Worm (Caenorhabditis elegans) whole organism, late embryonic: Measurements from ENCODE around the gene srv-7.

ENCODE experiments used
- C08G9.2 ChIP-seq: sonication (generic microtip); optimal IDR thresholded peaks from 2 replicates; lab custom pipeline; 2016; ENCODE audit warnings: mild to moderate bottlenecking, missing genetic modification characterization, moderate library complexity, missing compliant biosample characterization
- C38D4.7 ChIP-seq: fragments of 200-800 bp; sonication (Bioruptor generic); optimal IDR thresholded peaks from 2 replicates; lab custom pipeline; 2018; ENCODE audit warnings: mild to moderate bottlenecking, missing genetic modification characterization, moderate library complexity, missing compliant biosample characterization
- K02D7.2 ChIP-seq: sonication (generic microtip); optimal IDR thresholded peaks from 2 replicates; lab custom pipeline; 2017; ENCODE audit warnings: mild to moderate bottlenecking, missing genetic modification characterization, missing compliant biosample characterization
- T23F11.4 ChIP-seq: fragments of 200-800 bp; sonication (Bioruptor generic); optimal IDR thresholded peaks from 2 replicates; lab custom pipeline; 2018; ENCODE audit warnings: mild to moderate bottlenecking, missing genetic modification characterization, missing compliant biosample characterization
- Y22D7AL.16 ChIP-seq: sonication (generic microtip); optimal IDR thresholded peaks from 2 replicates; lab custom pipeline; 2016; ENCODE audit warnings: missing genetic modification characterization, missing compliant biosample characterization
- ceh-14 ChIP-seq: sonication (generic microtip); optimal IDR thresholded peaks from 2 replicates; lab custom pipeline; 2016; ENCODE audit warnings: missing genotype, missing genetic modification characterization, missing compliant biosample characterization
- ceh-18 ChIP-seq: sonication (generic microtip); optimal IDR thresholded peaks from 2 replicates; lab custom pipeline; 2016; ENCODE audit warnings: missing genetic modification characterization, missing compliant biosample characterization
- ceh-19 ChIP-seq: fragments of 200-800 bp; sonication (Bioruptor generic); optimal IDR thresholded peaks from 2 replicates; lab custom pipeline; 2018; ENCODE audit warnings: mild to moderate bottlenecking, missing genetic modification characterization, missing compliant biosample characterization
- ceh-2 ChIP-seq: sonication (generic microtip); optimal IDR thresholded peaks from 2 replicates; lab custom pipeline; 2016; ENCODE audit warnings: missing genotype, missing genetic modification characterization, missing compliant biosample characterization
- ceh-24 ChIP-seq: sonication (generic microtip); optimal IDR thresholded peaks from 2 replicates; lab custom pipeline; 2016; ENCODE audit warnings: mild to moderate bottlenecking, missing genetic modification characterization, missing compliant biosample characterization
- ceh-30 ChIP-seq: fragments of 150-350 bp; optimal IDR thresholded peaks from 2 replicates; lab custom pipeline; 2014; ENCODE audit warnings: missing biosample characterization, missing genetic modification characterization
- ceh-31 ChIP-seq: sonication (generic microtip); optimal IDR thresholded peaks from 2 replicates; lab custom pipeline; 2016; ENCODE audit warnings: missing genetic modification characterization, missing compliant biosample characterization
- ceh-34 ChIP-seq: sonication (generic microtip); optimal IDR thresholded peaks from 2 replicates; lab custom pipeline; 2016; ENCODE audit warnings: mild to moderate bottlenecking, missing genetic modification characterization, missing compliant biosample characterization
- ceh-48 ChIP-seq: sonication (generic microtip); optimal IDR thresholded peaks from 2 replicates; lab custom pipeline; 2016; ENCODE audit warnings: missing genetic modification characterization, inconsistent platforms, missing compliant biosample characterization
- ceh-9 ChIP-seq: sonication (generic microtip); optimal IDR thresholded peaks from 2 replicates; lab custom pipeline; 2016; ENCODE audit warnings: mild to moderate bottlenecking, missing genetic modification characterization, inconsistent platforms, missing compliant biosample characterization
- elt-2 ChIP-seq: sonication (generic microtip); optimal IDR thresholded peaks from 2 replicates; lab custom pipeline; 2016; ENCODE audit warnings: missing genetic modification reagents, missing genetic modification characterization, missing compliant biosample characterization
- ets-4 ChIP-seq: sonication (generic microtip); optimal IDR thresholded peaks from 2 replicates; lab custom pipeline; 2016; ENCODE audit warnings: missing genetic modification characterization, missing compliant biosample characterization
- eyg-1 ChIP-seq: sonication (generic microtip); optimal IDR thresholded peaks from 2 replicates; lab custom pipeline; 2016; ENCODE audit warnings: missing genotype, missing genetic modification characterization, missing compliant biosample characterization
- fax-1 ChIP-seq: sonication (generic microtip); optimal IDR thresholded peaks from 2 replicates; lab custom pipeline; 2016; ENCODE audit warnings: missing genotype, missing genetic modification characterization, missing compliant biosample characterization
- fkh-10 ChIP-seq: fragments of 150-350 bp; optimal IDR thresholded peaks from 2 replicates; lab custom pipeline; 2014; ENCODE audit warnings: missing biosample characterization, missing genetic modification reagents, missing genetic modification characterization
- hlh-13 ChIP-seq: fragments of 200-800 bp; sonication (Bioruptor generic); optimal IDR thresholded peaks from 2 replicates; lab custom pipeline; 2018; ENCODE audit warnings: mild to moderate bottlenecking, missing genetic modification characterization, missing compliant biosample characterization
- hlh-6 ChIP-seq: sonication (generic microtip); optimal IDR thresholded peaks from 2 replicates; lab custom pipeline; 2016; ENCODE audit warnings: missing genotype, missing genetic modification characterization, missing compliant biosample characterization
- hlh-8 ChIP-seq: sonication (generic microtip); optimal IDR thresholded peaks from 2 replicates; lab custom pipeline; 2016; ENCODE audit warnings: missing genotype, missing genetic modification characterization, missing compliant biosample characterization
- nhr-232 ChIP-seq: sonication (generic microtip); optimal IDR thresholded peaks from 2 replicates; lab custom pipeline; 2016; ENCODE audit warnings: missing genetic modification characterization, missing compliant biosample characterization
- npax-4 ChIP-seq: sonication (generic microtip); optimal IDR thresholded peaks from 2 replicates; lab custom pipeline; 2016; ENCODE audit warnings: missing genetic modification characterization, missing compliant biosample characterization
- pat-9 ChIP-seq: fragments of 200-800 bp; sonication (Bioruptor generic); optimal IDR thresholded peaks from 2 replicates; lab custom pipeline; 2018; ENCODE audit warnings: mild to moderate bottlenecking, missing genetic modification characterization, moderate library complexity, missing compliant biosample characterization
- pha-4 ChIP-seq: fragments of 150-350 bp; optimal IDR thresholded peaks from 2 replicates; lab custom pipeline; 2018; ENCODE audit warnings: missing biosample characterization, missing genetic modification reagents, missing genetic modification characterization
- pqm-1 ChIP-seq: sonication (generic microtip); optimal IDR thresholded peaks from 2 replicates; lab custom pipeline; 2016; ENCODE audit warnings: missing genetic modification characterization, missing compliant biosample characterization
- ref-2 ChIP-seq: sonication (generic microtip); optimal IDR thresholded peaks from 2 replicates; lab custom pipeline; 2016; ENCODE audit warnings: missing genetic modification characterization, missing compliant biosample characterization
- rnt-1 ChIP-seq: sonication (generic microtip); optimal IDR thresholded peaks from 2 replicates; lab custom pipeline; 2016; ENCODE audit warnings: missing genetic modification characterization, missing compliant biosample characterization
- sdc-2 ChIP-seq: sonication (generic microtip); optimal IDR thresholded peaks from 2 replicates; lab custom pipeline; 2016; ENCODE audit warnings: missing genotype, missing genetic modification characterization, missing compliant biosample characterization
- sox-4 ChIP-seq: sonication (generic microtip); optimal IDR thresholded peaks from 2 replicates; lab custom pipeline; 2017; ENCODE audit warnings: mild to moderate bottlenecking, missing genetic modification characterization, inconsistent platforms, missing compliant biosample characterization
- tbx-2 ChIP-seq: sonication (generic microtip); optimal IDR thresholded peaks from 2 replicates; lab custom pipeline; 2016; ENCODE audit warnings: missing genetic modification characterization, missing compliant biosample characterization
- tbx-7 ChIP-seq: sonication (generic microtip); optimal IDR thresholded peaks from 2 replicates; lab custom pipeline; 2016; ENCODE audit warnings: missing genotype, missing genetic modification characterization, missing compliant biosample characterization
- unc-42 ChIP-seq: sonication (generic microtip); optimal IDR thresholded peaks from 2 replicates; lab custom pipeline; 2016; ENCODE audit warnings: missing genotype, missing genetic modification characterization, missing compliant biosample characterization
- unc-55 ChIP-seq: sonication (generic microtip); optimal IDR thresholded peaks from 2 replicates; lab custom pipeline; 2017; ENCODE audit warnings: missing biosample characterization, missing genetic modification reagents, missing genetic modification characterization
- unc-86 ChIP-seq: sonication (generic microtip); optimal IDR thresholded peaks from 2 replicates; lab custom pipeline; 2016; ENCODE audit warnings: missing genetic modification characterization, missing compliant biosample characterization
- zip-5 ChIP-seq: sonication (generic microtip); optimal IDR thresholded peaks from 2 replicates; lab custom pipeline; 2016; ENCODE audit warnings: missing genetic modification characterization, missing compliant biosample characterization
- ztf-16 ChIP-seq: sonication (generic microtip); optimal IDR thresholded peaks from 2 replicates; lab custom pipeline; 2017; ENCODE audit warnings: missing genetic modification characterization, missing compliant biosample characterization

srv-7 gene

ce11 chrX:5647884-5648283, at the start of gene srv-7:
Gene srv-7 (minus strand): TSS chrX:5647984.
- TF ChIP-seq nhr-232 (tag; lab: Kevin White, UChicago) (no peak), ceh-30 (tag; lab: Kevin White, UChicago) (no peak), fax-1 (tag; lab: Kevin White, UChicago) (no peak), K02D7.2 (tag; lab: Kevin White, UChicago) (no peak)

- TF ChIP-seq unc-42 (tag; lab: Kevin White, UChicago) = no peak
- TF ChIP-seq ceh-31 (tag; lab: Kevin White, UChicago) = no peak
- no peak for TF ChIP-seq ets-4 (tag; lab: Kevin White, UChicago)
- no peak for TF ChIP-seq rnt-1
- TF ChIP-seq ceh-48 (tag; lab: Kevin White, UChicago) = no peak
- TF ChIP-seq unc-55 = no peak
- TF ChIP-seq eyg-1 (tag; lab: Kevin White, UChicago) = no peak
- no peak for TF ChIP-seq ref-2 (tag; lab: Kevin White, UChicago)
- no peak for TF ChIP-seq hlh-6 (tag; lab: Kevin White, UChicago)
- TF ChIP-seq Y22D7AL.16 (tag; lab: Kevin White, UChicago) = no peak
- no peak for TF ChIP-seq ceh-18 (tag; lab: Kevin White, UChicago)
- no peak for TF ChIP-seq fkh-10 (GFP tag; lab: Kevin White, UChicago)
- TF ChIP-seq unc-86 (tag; lab: Kevin White, UChicago) = no peak
- TF ChIP-seq ceh-9 (tag; lab: Kevin White, UChicago) = no peak
- no peak for TF ChIP-seq ceh-19
- no peak for TF ChIP-seq ztf-16 (tag; lab: Kevin White, UChicago)
- TF ChIP-seq pha-4 = no peak
- TF ChIP-seq C38D4.7 (GFP tag; lab: Kevin White, UChicago) = no peak
- no peak for TF ChIP-seq zip-5 (tag; lab: Kevin White, UChicago)
- no peak for TF ChIP-seq nhr-232 (tag; lab: Kevin White, UChicago)
Measured at ce11 chrX:5697208-5697607, 49.4 kb upstream of the srv-7 start, which contains the start of gene W01C8.5. Gene W01C8.5 (minus strand): TSS chrX:5697308.

ce11 chrX:5696197-5696596, 48.4 kb upstream of the srv-7 start:
- peak; percentile 4 for TF ChIP-seq tbx-2 (tag; lab: Kevin White, UChicago)
- TF ChIP-seq ceh-14 (tag; lab: Kevin White, UChicago) = no peak
- TF ChIP-seq elt-2 = peak; percentile 87

ce11 chrX:5695416-5695815, 47.6 kb upstream of the srv-7 start:
- TF ChIP-seq ceh-24 (tag; lab: Kevin White, UChicago) (no peak), ztf-16 (tag; lab: Kevin White, UChicago) (no peak), ceh-14 (tag; lab: Kevin White, UChicago) (no peak), ref-2 (tag; lab: Kevin White, UChicago) (no peak), elt-2 (peak; percentile 7)

- TF ChIP-seq pat-9 (tag; lab: Kevin White, UChicago) (no peak), ets-4 (tag; lab: Kevin White, UChicago) (no peak), hlh-8 (tag; lab: Kevin White, UChicago) (no peak), tbx-2 (tag; lab: Kevin White, UChicago) (no peak)
Measured at ce11 chrX:5692099-5692498, 44.3 kb upstream of the srv-7 start, which contains the start of gene W01C8.1. Gene W01C8.1 (plus strand): TSS chrX:5692399.

- TF ChIP-seq ceh-31 (tag; lab: Kevin White, UChicago) (no peak), sdc-2 (peak; percentile 90)
Measured at ce11 chrX:5689077-5689476, 41.3 kb upstream of the srv-7 start.

ce11 chrX:5686065-5686464, 38.3 kb upstream of the srv-7 start, which contains the start of gene set-20:
Gene set-20 (minus strand): TSS chrX:5686158.
- peak; percentile 70 for TF ChIP-seq ceh-2 (tag; lab: Kevin White, UChicago)
- TF ChIP-seq ceh-9 (tag; lab: Kevin White, UChicago) = no peak
- TF ChIP-seq npax-4 (tag; lab: Kevin White, UChicago) = no peak
- TF ChIP-seq ceh-34 = peak; percentile 79
- no peak for TF ChIP-seq ceh-24 (tag; lab: Kevin White, UChicago)
- no peak for TF ChIP-seq tbx-7
- no peak for TF ChIP-seq sox-4
- TF ChIP-seq T23F11.4 (GFP tag; lab: Kevin White, UChicago) = peak; percentile 34
- TF ChIP-seq elt-2 = no peak
- peak; percentile 78 for TF ChIP-seq unc-55
- peak; percentile 13 for TF ChIP-seq eyg-1 (tag; lab: Kevin White, UChicago)
- peak; percentile 10 for TF ChIP-seq Y22D7AL.16 (tag; lab: Kevin White, UChicago)
- peak; percentile 44 for TF ChIP-seq hlh-13 (GFP tag; lab: Kevin White, UChicago)
- no peak for TF ChIP-seq pha-4
- peak; percentile 47 for TF ChIP-seq C08G9.2 (tag; lab: Kevin White, UChicago)
- no peak for TF ChIP-seq pqm-1 (tag; lab: Kevin White, UChicago)
- peak; percentile 75 for TF ChIP-seq ref-2 (tag; lab: Kevin White, UChicago)
- peak; percentile 73 for TF ChIP-seq ceh-18 (tag; lab: Kevin White, UChicago)
- no peak for TF ChIP-seq ztf-16 (tag; lab: Kevin White, UChicago)
- peak; percentile 32 for TF ChIP-seq unc-42 (tag; lab: Kevin White, UChicago)
- peak; percentile 84 for TF ChIP-seq sdc-2
- TF ChIP-seq rnt-1 = peak; percentile 88
